Worm (Caenorhabditis elegans) whole organism, L2 larva: ENCODE results near the gene C28H8.8.

Experiments used
- ama-1 ChIP-seq: fragments of 150-350 bp; optimal IDR thresholded peaks from 2 replicates; lab custom pipeline; 2018; ENCODE audit warnings: inconsistent platforms
- ceh-16 ChIP-seq: fragments of 150-350 bp; optimal IDR thresholded peaks from 2 replicates; lab custom pipeline; 2014; ENCODE audit warnings: missing biosample characterization, missing genetic modification characterization
- egl-27 ChIP-seq: sonication (generic microtip); optimal IDR thresholded peaks from 3 replicates; lab custom pipeline; 2017; ENCODE audit warnings: missing biosample characterization, missing genetic modification reagents, missing genetic modification characterization

ce11 chrIII:5921067-5921678, 32.6 kb upstream of the C28H8.8 start:
- no peak for TF ChIP-seq ceh-16 (tag; lab: Kevin White, UChicago)
- no peak for TF ChIP-seq egl-27 (tag; lab: Kevin White, UChicago)
- TF ChIP-seq ama-1, result no peak
